Fruit fly (Drosophila melanogaster) whole organism, embryonic: Measurements from ENCODE around the gene Pxd.

Experiments used
- CG10209 ChIP-seq: fragments of 200-800 bp; sonication (Bioruptor generic); optimal IDR thresholded peaks from 3 replicates; lab custom pipeline; 2017; ENCODE audit warnings: missing biosample characterization, mild to moderate bottlenecking, missing genetic modification characterization, missing genetic modification reagents
- CG10979 ChIP-seq: fragments of 200-800 bp; sonication (Bioruptor generic); optimal IDR thresholded peaks from 2 replicates; lab custom pipeline; 2018; ENCODE audit warnings: missing biosample characterization, mild to moderate bottlenecking, missing genetic modification characterization, moderate library complexity
- CG11085 ChIP-seq: fragments of 200-800 bp; sonication (Bioruptor generic); IDR thresholded peaks from 2 replicates; pipeline ENCODE4 v1.3.6; 2022; ENCODE audit warnings: missing biosample characterization, missing genetic modification characterization
- CG11093 ChIP-seq: fragments of 200-800 bp; sonication (Bioruptor generic); IDR thresholded peaks from 3 replicates; pipeline ENCODE4 v1.3.6; 2022; ENCODE audit warnings: missing biosample characterization, missing genetic modification characterization
- CG11504 ChIP-seq: fragments of 200-800 bp; sonication (Bioruptor generic); optimal IDR thresholded peaks from 3 replicates; lab custom pipeline; 2019; ENCODE audit warnings: missing biosample characterization, mild to moderate bottlenecking, missing genetic modification characterization, moderate library complexity
- CG12155 ChIP-seq: fragments of 200-800 bp; sonication (Bioruptor generic); optimal IDR thresholded peaks from 3 replicates; lab custom pipeline; 2016; ENCODE audit warnings: missing biosample characterization, missing genetic modification characterization
- CG2199 ChIP-seq: fragments of 200-800 bp; sonication (Bioruptor generic); IDR thresholded peaks from 3 replicates; pipeline ENCODE4 v1.3.6; 2022; ENCODE audit warnings: missing biosample characterization, missing genetic modification characterization
- CG2202 ChIP-seq: fragments of 200-800 bp; sonication (Bioruptor generic); optimal IDR thresholded peaks from 2 replicates; lab custom pipeline; 2018; ENCODE audit warnings: missing biosample characterization, mild to moderate bottlenecking, missing genetic modification characterization
- CG2712 ChIP-seq: fragments of 200-800 bp; optimal IDR thresholded peaks from 3 replicates; lab custom pipeline; 2019; ENCODE audit warnings: missing biosample characterization, mild to moderate bottlenecking, missing genetic modification characterization, moderate library complexity
- CG2875 ChIP-seq: fragments of 200-800 bp; sonication (Bioruptor generic); optimal IDR thresholded peaks from 2 replicates; lab custom pipeline; 2017; ENCODE audit warnings: missing biosample characterization, mild to moderate bottlenecking, missing genetic modification characterization, missing genetic modification reagents
- CG2889 ChIP-seq: fragments of 200-800 bp; sonication (Bioruptor generic); IDR thresholded peaks from 3 replicates; pipeline ENCODE4 v1.3.6; 2022; ENCODE audit warnings: missing biosample characterization, missing genetic modification characterization
- CG31441 ChIP-seq: fragments of 200-800 bp; sonication (Bioruptor generic); IDR thresholded peaks from 2 replicates; pipeline ENCODE4 v1.3.6; 2022; ENCODE audit warnings: missing biosample characterization, missing genetic modification characterization
- CG3847 ChIP-seq: fragments of 200-800 bp; sonication (Bioruptor generic); IDR thresholded peaks from 2 replicates; pipeline ENCODE4 v1.3.6; 2022; ENCODE audit warnings: missing biosample characterization, missing genetic modification characterization
- CG5953 ChIP-seq: fragments of 200-800 bp; sonication (Bioruptor generic); IDR thresholded peaks from 2 replicates; pipeline ENCODE4 v1.3.6; 2022; ENCODE audit warnings: missing biosample characterization, missing genetic modification characterization
- CG6813 ChIP-seq: fragments of 200-800 bp; sonication (Bioruptor generic); optimal IDR thresholded peaks from 2 replicates; lab custom pipeline; 2017; ENCODE audit warnings: missing biosample characterization, missing genetic modification characterization, mild to moderate bottlenecking, moderate library complexity, missing genetic modification reagents
- CG7556 ChIP-seq: fragments of 200-800 bp; sonication (Bioruptor generic); optimal IDR thresholded peaks from 2 replicates; lab custom pipeline; 2017; ENCODE audit warnings: missing biosample characterization, mild to moderate bottlenecking, missing genetic modification characterization
- CG8388 ChIP-seq: fragments of 200-800 bp; sonication (Bioruptor generic); optimal IDR thresholded peaks from 2 replicates; lab custom pipeline; 2019; ENCODE audit warnings: missing biosample characterization, mild to moderate bottlenecking, missing genetic modification characterization, moderate library complexity
- D ChIP-seq, 2 experiments: fragments of 200-800 bp in 1 of 2; fragments of >200 bp in 1 of 2; sonication (Bioruptor generic) in 1 of 2; optimal IDR thresholded peaks; 2 replicates in 1 of 2; 3 replicates in 1 of 2; lab custom pipeline; 2017; ENCODE audit warnings: mild to moderate bottlenecking in 1 of 2, missing biosample characterization in 1 of 2, missing genetic modification characterization in 1 of 2, missing genetic modification reagents in 1 of 2
- D19A ChIP-seq: fragments of 200-800 bp; optimal IDR thresholded peaks from 3 replicates; lab custom pipeline; 2019; ENCODE audit warnings: missing biosample characterization, mild to moderate bottlenecking, missing genetic modification characterization, moderate library complexity
- E2f1 ChIP-seq: fragments of 200-800 bp; sonication (Bioruptor generic); IDR thresholded peaks from 2 replicates; pipeline ENCODE4 v1.3.6; 2022; ENCODE audit warnings: missing biosample characterization, missing genetic modification characterization
- Fer1 ChIP-seq: fragments of 200-800 bp; sonication (Bioruptor generic); optimal IDR thresholded peaks from 2 replicates; lab custom pipeline; 2017; ENCODE audit warnings: missing biosample characterization, mild to moderate bottlenecking, missing genetic modification characterization
- Gug ChIP-seq: fragments of 200-800 bp; sonication (Bioruptor generic); IDR thresholded peaks from 4 replicates; pipeline ENCODE4 v1.3.6; 2022; ENCODE audit warnings: missing biosample characterization, missing genetic modification characterization
- Hey ChIP-seq: fragments of 200-800 bp; sonication (Bioruptor generic); optimal IDR thresholded peaks from 3 replicates; lab custom pipeline; 2018; ENCODE audit warnings: missing biosample characterization, mild to moderate bottlenecking, missing genetic modification characterization
- Jarid2 ChIP-seq: fragments of 200-800 bp; sonication (Bioruptor generic); optimal IDR thresholded peaks from 3 replicates; lab custom pipeline; 2017; ENCODE audit warnings: mild to moderate bottlenecking, missing biosample characterization, missing genetic modification reagents, missing genetic modification characterization
- MBD-R2 ChIP-seq: fragments of 200-800 bp; sonication (Bioruptor generic); IDR thresholded peaks from 2 replicates; pipeline ENCODE4 v1.3.6; 2022; ENCODE audit warnings: missing biosample characterization, missing genetic modification characterization
- Med ChIP-seq: fragments of 200-800 bp; sonication (Bioruptor generic); peaks from one replicate; lab custom pipeline; 2016; ENCODE audit warnings: missing biosample characterization, missing genetic modification characterization, mild to moderate bottlenecking, inconsistent platforms, moderate library complexity
- NC2β ChIP-seq: fragments of 200-800 bp; sonication (Bioruptor generic); optimal IDR thresholded peaks from 2 replicates; lab custom pipeline; 2016; ENCODE audit warnings: missing biosample characterization, missing genetic modification characterization
- Oli ChIP-seq: fragments of 200-800 bp; sonication (Bioruptor generic); optimal IDR thresholded peaks from 2 replicates; lab custom pipeline; 2018; ENCODE audit warnings: missing biosample characterization, mild to moderate bottlenecking, missing genetic modification characterization, moderate library complexity
- Pdp1 ChIP-seq, 2 experiments: fragments of 200-800 bp; sonication (Bioruptor generic); optimal IDR thresholded peaks; 3 replicates each; lab custom pipeline; 2016; ENCODE audit warnings: missing biosample characterization in 2 of 2, missing genetic modification characterization in 2 of 2, mild to moderate bottlenecking in 1 of 2, moderate library complexity in 1 of 2
- Rfx ChIP-seq: fragments of 200-800 bp; sonication (Bioruptor generic); IDR thresholded peaks from 2 replicates; pipeline ENCODE4 v1.3.6; 2022; ENCODE audit warnings: missing biosample characterization, missing genetic modification characterization
- Sox100B ChIP-seq: fragments of 200-800 bp; sonication (Bioruptor generic); optimal IDR thresholded peaks from 3 replicates; lab custom pipeline; 2018; ENCODE audit warnings: missing biosample characterization, mild to moderate bottlenecking, missing genetic modification characterization
- cg ChIP-seq: fragments of 200-800 bp; sonication (Bioruptor generic); optimal IDR thresholded peaks from 3 replicates; lab custom pipeline; 2019; ENCODE audit warnings: missing biosample characterization, mild to moderate bottlenecking, missing genetic modification characterization, moderate library complexity
- dm ChIP-seq: fragments of 200-800 bp; sonication (Bioruptor generic); optimal IDR thresholded peaks from 3 replicates; lab custom pipeline; 2016; ENCODE audit warnings: missing biosample characterization, missing genetic modification characterization
- dmrt99B ChIP-seq: fragments of 200-800 bp; sonication (Bioruptor generic); optimal IDR thresholded peaks from 2 replicates; lab custom pipeline; 2018; ENCODE audit warnings: missing biosample characterization, mild to moderate bottlenecking, missing genetic modification characterization, moderate library complexity
- dysf ChIP-seq: fragments of 200-800 bp; sonication (Bioruptor generic); IDR thresholded peaks from 3 replicates; pipeline ENCODE4 v1.3.6; 2022; ENCODE audit warnings: missing biosample characterization, missing genetic modification characterization
- grau ChIP-seq: fragments of 200-800 bp; optimal IDR thresholded peaks from 3 replicates; lab custom pipeline; 2019; ENCODE audit warnings: missing biosample characterization, mild to moderate bottlenecking, missing genetic modification characterization, moderate library complexity
- hkb ChIP-seq, 2 experiments: fragments of 200-800 bp in 1 of 2; fragments of >200 bp in 1 of 2; sonication (Bioruptor generic) in 1 of 2; IDR thresholded peaks in 1 of 2; optimal IDR thresholded peaks in 1 of 2; 2 replicates each; pipeline versions ENCODE4 v1.3.6 to Lab custom; 2017 to 2022; ENCODE audit warnings: missing biosample characterization in 1 of 2, missing genetic modification characterization in 1 of 2
- jumu ChIP-seq: fragments of 200-800 bp; sonication (Bioruptor generic); optimal IDR thresholded peaks from 3 replicates; lab custom pipeline; 2016; ENCODE audit warnings: missing biosample characterization, missing genetic modification characterization
- lola ChIP-seq, 3 experiments: fragments of >200 bp in 2 of 3; fragments of 200-800 bp in 1 of 3; sonication (Bioruptor generic) in 1 of 3; optimal IDR thresholded peaks; 2 replicates each; lab custom pipeline; 2017 to 2019; ENCODE audit warnings: missing biosample characterization in 3 of 3, missing genetic modification characterization in 3 of 3, mild to moderate bottlenecking in 1 of 3, moderate library complexity in 1 of 3
- prd ChIP-seq, 3 experiments: fragments of >200 bp in 2 of 3; fragments of 200-800 bp in 1 of 3; sonication (Bioruptor generic) in 1 of 3; optimal IDR thresholded peaks in 2 of 3; IDR thresholded peaks in 1 of 3; 2 replicates in 2 of 3; 3 replicates in 1 of 3; pipeline versions ENCODE4 v1.3.6 to Lab custom; 2017 to 2022; ENCODE audit warnings: missing biosample characterization in 1 of 3, missing genetic modification characterization in 1 of 3
- psq ChIP-seq: fragments of 200-800 bp; sonication (Bioruptor generic); optimal IDR thresholded peaks from 2 replicates; lab custom pipeline; 2017; ENCODE audit warnings: missing biosample characterization, missing genetic modification characterization
- so ChIP-seq: fragments of 200-800 bp; sonication (Bioruptor generic); IDR thresholded peaks from 3 replicates; pipeline ENCODE4 v1.3.6; 2022; ENCODE audit warnings: missing biosample characterization, missing genetic modification characterization
- tap ChIP-seq: fragments of 200-800 bp; optimal IDR thresholded peaks from 3 replicates; lab custom pipeline; 2019; ENCODE audit warnings: missing biosample characterization, mild to moderate bottlenecking, missing genetic modification characterization, moderate library complexity
- unpg ChIP-seq: fragments of 200-800 bp; sonication (Bioruptor generic); optimal IDR thresholded peaks from 3 replicates; lab custom pipeline; 2018; ENCODE audit warnings: missing biosample characterization, mild to moderate bottlenecking, missing genetic modification characterization, moderate library complexity
- vvl ChIP-seq: fragments of 200-800 bp; sonication (Bioruptor generic); IDR thresholded peaks from 2 replicates; pipeline ENCODE4 v1.3.6; 2022; ENCODE audit warnings: missing biosample characterization, missing genetic modification characterization
- wor ChIP-seq: fragments of 200-800 bp; sonication (Bioruptor generic); IDR thresholded peaks from 2 replicates; pipeline ENCODE4 v1.3.6; 2022; ENCODE audit warnings: missing biosample characterization, missing genetic modification characterization
- zf30C ChIP-seq: fragments of 200-800 bp; sonication (Bioruptor generic); optimal IDR thresholded peaks from 3 replicates; lab custom pipeline; 2018; ENCODE audit warnings: missing biosample characterization, mild to moderate bottlenecking, missing genetic modification characterization

Pxd gene

DNA sequence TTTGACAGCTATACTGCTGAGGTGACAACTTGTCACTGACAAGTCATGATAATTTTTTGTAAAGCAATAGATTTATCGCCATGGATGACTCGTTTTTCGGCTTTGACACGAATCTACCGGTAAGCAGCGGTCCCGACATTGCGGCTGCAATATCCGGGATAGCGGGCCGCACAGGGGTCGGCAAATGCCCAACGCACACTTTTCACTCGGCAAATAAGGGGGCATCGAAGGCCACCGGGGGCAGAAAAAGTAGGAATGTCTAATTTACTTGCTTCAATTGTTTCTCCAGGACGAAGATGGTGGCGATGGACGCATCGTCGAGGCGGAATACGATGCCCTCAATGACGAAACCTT, 29.2 kb downstream of the Pxd start (continued):
- TF ChIP-seq CG2199 (GFP tag; lab: Robert Waterston, UW), result no peak
- TF ChIP-seq CG10979 (tag; lab: Kevin White, UChicago), result no peak
- no peak for TF ChIP-seq psq (GFP tag; lab: Kevin White, UChicago)
- peak; percentile 60 for TF ChIP-seq Hey (tag; lab: Kevin White, UChicago)
- TF ChIP-seq dmrt99B, result no peak
- TF ChIP-seq cg (GFP tag; lab: Kevin White, UChicago), result no peak
- TF ChIP-seq MBD-R2, result peak; percentile 71
- peak; percentile 44 for TF ChIP-seq Med (GFP tag; lab: Kevin White, UChicago)
- TF ChIP-seq D (optimal IDR thresholded peaks at IDR 0.05; lab: Kevin White, UChicago), result peak; percentile 1
- TF ChIP-seq D (GFP tag; optimal IDR thresholded peaks at IDR 0.05; lab: Kevin White, UChicago), result no peak
- TF ChIP-seq Fer1 (GFP tag; lab: Kevin White, UChicago), result no peak

DNA sequence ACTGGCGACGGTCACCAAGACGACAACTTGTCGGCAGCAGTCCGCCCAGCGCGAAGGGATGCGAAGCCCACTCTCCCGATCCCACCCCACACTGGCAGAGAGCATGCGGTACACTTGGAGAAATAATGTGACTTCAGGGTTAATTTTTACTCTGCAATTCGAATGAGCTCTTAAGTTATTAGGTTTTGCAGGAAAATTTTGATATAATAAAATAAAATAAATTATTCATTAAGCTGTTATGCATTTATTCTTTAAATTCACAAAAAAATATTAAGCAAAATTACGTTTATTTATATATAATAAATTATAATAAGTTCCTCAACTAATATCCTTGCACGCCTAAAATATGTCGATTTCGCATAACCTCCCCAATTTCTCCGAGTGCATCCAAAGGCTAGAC, 34.5 kb downstream of the Pxd start:
- TF ChIP-seq dm (GFP tag; lab: Kevin White, UChicago) (no peak), hkb (optimal IDR thresholded peaks at IDR 0.05; lab: Kevin White, UChicago) (no peak), hkb (GFP tag; IDR thresholded peaks at IDR 0.05; lab: Robert Waterston, UW) (peak; percentile 51; the same call in 1 of the 2 replicates), Gug (GFP tag; lab: Robert Waterston, UW) (no peak), CG3847 (GFP tag; lab: Robert Waterston, UW) (peak; percentile 27; the same call in 1 of the 2 replicates), Jarid2 (GFP tag; lab: Kevin White, UChicago) (no peak), lola (GFP tag; optimal IDR thresholded peaks at IDR 0.05; lab: Kevin White, UChicago) (peak in 1 of 3 experiments; percentile 41), CG11504 (peak; percentile 32), CG5953 (0 out of 2 replicates have a peak, but pooled peaks have one; percentile 11), CG2875 (peak; percentile 31), Sox100B (GFP tag; lab: Kevin White, UChicago) (peak; percentile 7), CG11093 (GFP tag; lab: Robert Waterston, UW) (0 out of 3 replicates have a peak, but pooled peaks have one; percentile 47), D19A (tag; lab: Kevin White, UChicago) (peak; percentile 8), CG11085 (no peak), wor (GFP tag; lab: Robert Waterston, UW) (0 out of 2 replicates have a peak, but pooled peaks have one; percentile 31), dysf (peak; percentile 57; the same call in 1 of the 3 replicates), grau (tag; lab: Kevin White, UChicago) (peak; percentile 52), CG2889 (peak; percentile 13; the same call in 1 of the 3 replicates), so (GFP tag; lab: Robert Waterston, UW) (0 out of 3 replicates have a peak, but pooled peaks have one; percentile 12), CG6813 (GFP tag; lab: Kevin White, UChicago) (peak; percentile 3), vvl (peak; percentile 20; the same call in 1 of the 2 replicates), CG10209 (GFP tag; lab: Kevin White, UChicago) (peak; percentile 47), CG7556 (GFP tag; lab: Kevin White, UChicago) (peak; percentile 68), jumu (GFP tag; lab: Kevin White, UChicago) (no peak), CG8388 (GFP tag; lab: Kevin White, UChicago) (peak; percentile 39), CG2202 (tag; lab: Kevin White, UChicago) (peak; percentile 25), E2f1 (GFP tag; lab: Robert Waterston, UW) (0 out of 2 replicates have a peak, but pooled peaks have one; percentile 19), prd (optimal IDR thresholded peaks at IDR 0.05; lab: Kevin White, UChicago) (no peak), prd (GFP tag; IDR thresholded peaks at IDR 0.05; lab: Robert Waterston, UW) (peak; percentile 51; the same call in 2 of the 3 replicates), zf30C (GFP tag; lab: Kevin White, UChicago) (peak; percentile 23), tap (no peak), CG12155 (no peak), Rfx (GFP tag; lab: Robert Waterston, UW) (0 out of 2 replicates have a peak, but pooled peaks have one; percentile 41), CG2712 (peak; percentile 64), Oli (tag; lab: Kevin White, UChicago) (peak; percentile 49), NC2β (GFP tag; lab: Kevin White, UChicago) (no peak), Pdp1 (GFP tag; optimal IDR thresholded peaks at IDR 0.05; lab: Kevin White, UChicago) (no peak), CG31441 (GFP tag; lab: Robert Waterston, UW) (peak; percentile 69), unpg (peak; percentile 46)
